Fruit fly (Drosophila melanogaster) whole organism, embryonic: ENCODE results near the gene Pxd.

Experiments used
- Aef1 ChIP-seq: fragments of 200-800 bp; sonication (Bioruptor generic); IDR thresholded peaks from 3 replicates; pipeline ENCODE4 v1.3.6; 2022; ENCODE audit warnings: missing biosample characterization, missing genetic modification characterization
- CG10543 ChIP-seq: fragments of 200-800 bp; sonication (Bioruptor generic); optimal IDR thresholded peaks from 3 replicates; lab custom pipeline; 2017; ENCODE audit warnings: missing biosample characterization, mild to moderate bottlenecking, missing genetic modification characterization, moderate library complexity
- CG13296 ChIP-seq: fragments of 200-800 bp; sonication (Bioruptor generic); optimal IDR thresholded peaks from 3 replicates; lab custom pipeline; 2018; ENCODE audit warnings: missing biosample characterization, mild to moderate bottlenecking, missing genetic modification characterization
- CG13894 ChIP-seq: fragments of 200-800 bp; sonication (Bioruptor generic); optimal IDR thresholded peaks from 3 replicates; lab custom pipeline; 2018; ENCODE audit warnings: missing biosample characterization, mild to moderate bottlenecking, missing genetic modification characterization, moderate library complexity
- CG17361 ChIP-seq: fragments of 200-800 bp; sonication (Bioruptor generic); IDR thresholded peaks from 3 replicates; pipeline ENCODE4 v1.3.6; 2022; ENCODE audit warnings: missing biosample characterization, missing genetic modification characterization
- CG17612 ChIP-seq: fragments of 200-800 bp; sonication (Bioruptor generic); IDR thresholded peaks from 2 replicates; pipeline ENCODE4 v1.3.6; 2022; ENCODE audit warnings: missing biosample characterization, missing genetic modification characterization
- CG2202 ChIP-seq: fragments of 200-800 bp; sonication (Bioruptor generic); optimal IDR thresholded peaks from 2 replicates; lab custom pipeline; 2018; ENCODE audit warnings: missing biosample characterization, mild to moderate bottlenecking, missing genetic modification characterization
- CG2875 ChIP-seq: fragments of 200-800 bp; sonication (Bioruptor generic); optimal IDR thresholded peaks from 2 replicates; lab custom pipeline; 2017; ENCODE audit warnings: missing biosample characterization, mild to moderate bottlenecking, missing genetic modification characterization, missing genetic modification reagents
- CG33213 ChIP-seq: fragments of 200-800 bp; sonication (Bioruptor generic); optimal IDR thresholded peaks from 3 replicates; lab custom pipeline; 2016; ENCODE audit warnings: missing biosample characterization, missing genetic modification characterization
- CG34224 ChIP-seq: fragments of 200-800 bp; sonication (Bioruptor generic); IDR thresholded peaks from 3 replicates; pipeline ENCODE4 v1.3.6; 2022; ENCODE audit warnings: missing biosample characterization, missing genetic modification characterization; ENCODE audit not compliant: partially characterized antibody
- CG4328 ChIP-seq: fragments of 200-800 bp; sonication (Bioruptor generic); optimal IDR thresholded peaks from 3 replicates; lab custom pipeline; 2017; ENCODE audit warnings: missing biosample characterization, missing genetic modification reagents, missing genetic modification characterization
- CG4820 ChIP-seq: fragments of 200-800 bp; sonication (Bioruptor generic); optimal IDR thresholded peaks from 3 replicates; lab custom pipeline; 2016; ENCODE audit warnings: missing biosample characterization, missing genetic modification characterization
- CG6854 ChIP-seq: fragments of 200-800 bp; sonication (Bioruptor generic); optimal IDR thresholded peaks from 3 replicates; lab custom pipeline; 2017; ENCODE audit warnings: missing biosample characterization, mild to moderate bottlenecking, missing genetic modification characterization
- CG9437 ChIP-seq: fragments of 200-800 bp; sonication (Bioruptor generic); optimal IDR thresholded peaks from 2 replicates; lab custom pipeline; 2018; ENCODE audit warnings: missing biosample characterization, mild to moderate bottlenecking, missing genetic modification characterization
- CG9797 ChIP-seq: fragments of 200-800 bp; sonication (Bioruptor generic); optimal IDR thresholded peaks from 3 replicates; lab custom pipeline; 2018; ENCODE audit warnings: missing biosample characterization, mild to moderate bottlenecking, missing genetic modification characterization
- Chrac-16 ChIP-seq: fragments of 200-800 bp; sonication (Bioruptor generic); optimal IDR thresholded peaks from 3 replicates; lab custom pipeline; 2016; ENCODE audit warnings: missing biosample characterization, missing genetic modification characterization
- CrebB ChIP-seq: fragments of 200-800 bp; sonication (Bioruptor generic); optimal IDR thresholded peaks from 3 replicates; lab custom pipeline; 2018; ENCODE audit warnings: missing biosample characterization, mild to moderate bottlenecking, missing genetic modification characterization
- Doc2 ChIP-seq: fragments of 200-800 bp; sonication (Bioruptor generic); IDR thresholded peaks from 2 replicates; pipeline ENCODE4 v1.3.6; 2022; ENCODE audit warnings: missing biosample characterization, missing genetic modification characterization
- Dp ChIP-seq: fragments of 200-800 bp; sonication (Bioruptor generic); optimal IDR thresholded peaks from 2 replicates; lab custom pipeline; 2018; ENCODE audit warnings: missing biosample characterization, mild to moderate bottlenecking, missing genetic modification characterization, moderate library complexity
- Dref ChIP-seq: fragments of 200-800 bp; sonication (Bioruptor generic); IDR thresholded peaks from 2 replicates; pipeline ENCODE4 v1.3.6; 2022; ENCODE audit warnings: missing biosample characterization, missing genetic modification characterization
- E2f2 ChIP-seq: fragments of 200-800 bp; sonication (Bioruptor generic); IDR thresholded peaks from 2 replicates; pipeline ENCODE4 v1.3.6; 2022; ENCODE audit warnings: missing biosample characterization, missing genetic modification characterization
- ERR ChIP-seq: fragments of 200-800 bp; sonication (Bioruptor generic); optimal IDR thresholded peaks from 2 replicates; lab custom pipeline; 2016; ENCODE audit warnings: missing biosample characterization, missing genetic modification characterization
- Hmr ChIP-seq: fragments of 200-800 bp; sonication (Bioruptor generic); optimal IDR thresholded peaks from 3 replicates; lab custom pipeline; 2017; ENCODE audit warnings: mild to moderate bottlenecking, missing biosample characterization, missing genetic modification reagents, missing genetic modification characterization
- Hr39 ChIP-seq: fragments of >200 bp; optimal IDR thresholded peaks from 2 replicates; lab custom pipeline; 2017
- Hr51 ChIP-seq, 2 experiments: fragments of 200-800 bp; sonication (Bioruptor generic); optimal IDR thresholded peaks; 2 replicates in 1 of 2; 3 replicates in 1 of 2; lab custom pipeline; 2016 to 2018; ENCODE audit warnings: missing biosample characterization in 2 of 2, missing genetic modification characterization in 2 of 2, mild to moderate bottlenecking in 1 of 2, moderate library complexity in 1 of 2
- Kr ChIP-seq: fragments of 200-800 bp; sonication (Bioruptor generic); optimal IDR thresholded peaks from 2 replicates; lab custom pipeline; 2017; ENCODE audit warnings: missing biosample characterization, mild to moderate bottlenecking, missing genetic modification characterization
- Lhr ChIP-seq: fragments of 200-800 bp; sonication (Bioruptor generic); optimal IDR thresholded peaks from 3 replicates; lab custom pipeline; 2017; ENCODE audit warnings: mild to moderate bottlenecking, missing biosample characterization, missing genetic modification reagents, missing genetic modification characterization
- Mes4 ChIP-seq: fragments of 200-800 bp; sonication (Bioruptor generic); optimal IDR thresholded peaks from 2 replicates; lab custom pipeline; 2016; ENCODE audit warnings: missing biosample characterization, missing genetic modification characterization
- Ptx1 ChIP-seq: fragments of 200-800 bp; sonication (Bioruptor generic); IDR thresholded peaks from 2 replicates; pipeline ENCODE4 v1.3.6; 2022; ENCODE audit warnings: missing biosample characterization, missing genetic modification characterization
- Sry-β ChIP-seq: fragments of 200-800 bp; sonication (Bioruptor generic); optimal IDR thresholded peaks from 2 replicates; lab custom pipeline; 2018; ENCODE audit warnings: missing biosample characterization, mild to moderate bottlenecking, missing genetic modification characterization, moderate library complexity
- TFAM ChIP-seq: fragments of 200-800 bp; sonication (Bioruptor generic); optimal IDR thresholded peaks from 2 replicates; lab custom pipeline; 2017; ENCODE audit warnings: missing biosample characterization, missing genetic modification characterization, inconsistent platforms
- Tbp ChIP-seq: fragments of >200 bp; optimal IDR thresholded peaks from 2 replicates; lab custom pipeline; 2018; ENCODE audit warnings: missing biosample characterization, missing genetic modification characterization
- Xbp1 ChIP-seq: fragments of 200-800 bp; sonication (Bioruptor generic); optimal IDR thresholded peaks from 3 replicates; lab custom pipeline; 2016; ENCODE audit warnings: missing biosample characterization, mild to moderate bottlenecking, missing genetic modification characterization
- ash1 ChIP-seq: fragments of 200-800 bp; sonication (Bioruptor generic); optimal IDR thresholded peaks from 2 replicates; lab custom pipeline; 2018; ENCODE audit warnings: missing biosample characterization, mild to moderate bottlenecking, missing genetic modification characterization
- az2 ChIP-seq: fragments of 200-800 bp; sonication (Bioruptor generic); optimal IDR thresholded peaks from 3 replicates; lab custom pipeline; 2016; ENCODE audit warnings: missing biosample characterization, missing genetic modification characterization
- btn ChIP-seq: fragments of 200-800 bp; sonication (Bioruptor generic); optimal IDR thresholded peaks from 2 replicates; lab custom pipeline; 2016; ENCODE audit warnings: missing biosample characterization, missing genetic modification characterization
- da ChIP-seq: fragments of 200-800 bp; sonication (Bioruptor generic); optimal IDR thresholded peaks from 2 replicates; lab custom pipeline; 2016; ENCODE audit warnings: missing biosample characterization, missing genetic modification characterization
- dmrt99B ChIP-seq: fragments of 200-800 bp; sonication (Bioruptor generic); optimal IDR thresholded peaks from 2 replicates; lab custom pipeline; 2018; ENCODE audit warnings: missing biosample characterization, mild to moderate bottlenecking, missing genetic modification characterization, moderate library complexity
- eve ChIP-seq, 2 experiments: fragments of >200 bp; optimal IDR thresholded peaks; 2 replicates each; lab custom pipeline; 2017; ENCODE audit warnings: missing biosample characterization in 2 of 2, missing genetic modification characterization in 2 of 2
- fd102C ChIP-seq: fragments of 200-800 bp; sonication (Bioruptor generic); optimal IDR thresholded peaks from 2 replicates; lab custom pipeline; 2018; ENCODE audit warnings: missing biosample characterization, mild to moderate bottlenecking, missing genetic modification characterization, moderate library complexity
- fu2 ChIP-seq: fragments of 200-800 bp; sonication (Bioruptor generic); optimal IDR thresholded peaks from 2 replicates; lab custom pipeline; 2016; ENCODE audit warnings: missing biosample characterization, missing genetic modification characterization
- gro ChIP-seq: fragments of 200-800 bp; sonication (Bioruptor generic); optimal IDR thresholded peaks from 2 replicates; lab custom pipeline; 2016; ENCODE audit warnings: missing biosample characterization, missing genetic modification characterization
- gt ChIP-seq: fragments of 200-800 bp; sonication (Bioruptor generic); IDR thresholded peaks from 2 replicates; pipeline ENCODE4 v1.3.6; 2022; ENCODE audit warnings: missing biosample characterization, missing genetic modification characterization
- mld ChIP-seq: fragments of 200-800 bp; sonication (Bioruptor generic); IDR thresholded peaks from 3 replicates; pipeline ENCODE4 v1.3.6; 2022; ENCODE audit warnings: missing biosample characterization, missing genetic modification characterization; ENCODE audit not compliant: partially characterized antibody
- sens-2 ChIP-seq: fragments of 200-800 bp; sonication (Bioruptor generic); IDR thresholded peaks from 2 replicates; pipeline ENCODE4 v1.3.6; 2022; ENCODE audit warnings: missing biosample characterization, missing genetic modification characterization
- sim ChIP-seq: fragments of 200-800 bp; sonication (Bioruptor generic); IDR thresholded peaks from 2 replicates; pipeline ENCODE4 v1.3.6; 2022; ENCODE audit warnings: missing biosample characterization, missing genetic modification characterization
- sisA ChIP-seq: fragments of 200-800 bp; sonication (Bioruptor generic); IDR thresholded peaks from 2 replicates; pipeline ENCODE4 v1.3.6; 2022; ENCODE audit warnings: missing biosample characterization, missing genetic modification characterization
- slou ChIP-seq: fragments of 200-800 bp; sonication (Bioruptor generic); optimal IDR thresholded peaks from 3 replicates; lab custom pipeline; 2016; ENCODE audit warnings: missing biosample characterization, missing genetic modification characterization
- sr ChIP-seq: fragments of 200-800 bp; sonication (Bioruptor generic); IDR thresholded peaks from 3 replicates; pipeline ENCODE4 v1.3.6; 2022; ENCODE audit warnings: missing biosample characterization, missing genetic modification characterization
- ssp ChIP-seq: fragments of 200-800 bp; sonication (Bioruptor generic); IDR thresholded peaks from 2 replicates; pipeline ENCODE4 v1.3.6; 2022; ENCODE audit warnings: missing biosample characterization, missing genetic modification characterization
- tup ChIP-seq: fragments of 200-800 bp; sonication (Bioruptor generic); optimal IDR thresholded peaks from 2 replicates; lab custom pipeline; 2016; ENCODE audit warnings: missing biosample characterization, mild to moderate bottlenecking, missing genetic modification characterization, moderate library complexity
- wor ChIP-seq: fragments of 200-800 bp; sonication (Bioruptor generic); IDR thresholded peaks from 2 replicates; pipeline ENCODE4 v1.3.6; 2022; ENCODE audit warnings: missing biosample characterization, missing genetic modification characterization
- zfh1 ChIP-seq: fragments of 200-800 bp; sonication (Bioruptor generic); IDR thresholded peaks from 3 replicates; pipeline ENCODE4 v1.3.6; 2022; ENCODE audit warnings: missing biosample characterization, missing genetic modification characterization

Pxd gene

DNA sequence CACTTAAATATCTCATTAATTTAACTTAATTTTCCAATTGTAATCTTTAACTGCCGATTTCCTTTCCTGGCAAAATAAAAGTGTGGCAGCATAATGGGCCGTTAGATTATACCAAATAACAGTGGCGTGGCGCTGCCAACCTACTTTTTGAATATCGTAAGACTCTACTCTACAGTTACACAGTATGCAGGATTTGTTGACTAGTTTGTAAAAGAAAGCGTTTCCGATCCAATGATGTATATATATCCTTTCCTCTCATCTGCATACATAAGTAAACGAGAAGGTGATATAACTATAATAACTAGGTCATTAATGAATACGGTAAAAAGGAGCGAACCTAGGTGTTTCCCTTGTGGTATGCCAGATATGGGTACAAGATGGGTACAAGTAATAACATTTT is 22.6 kb upstream of the Pxd start, which contains the start of gene EMC2B (continued):
- no peak for TF ChIP-seq tup (GFP tag; lab: Kevin White, UChicago)
- TF ChIP-seq CG13894 = no peak
- TF ChIP-seq CG2202 (tag; lab: Kevin White, UChicago) = no peak
- no peak for TF ChIP-seq CG6854 (GFP tag; lab: Kevin White, UChicago)
- TF ChIP-seq E2f2 (GFP tag; lab: Robert Waterston, UW) = no peak
- no peak for TF ChIP-seq CrebB (tag; lab: Kevin White, UChicago)
- peak; percentile 16 for TF ChIP-seq Chrac-16 (GFP tag; lab: Kevin White, UChicago)
- TF ChIP-seq Ptx1 (GFP tag; lab: Robert Waterston, UW) = no peak
- no peak for TF ChIP-seq CG4820
- TF ChIP-seq btn (GFP tag; lab: Kevin White, UChicago) = no peak
- no peak for TF ChIP-seq da (GFP tag; lab: Kevin White, UChicago)
- TF ChIP-seq ssp (GFP tag; lab: Robert Waterston, UW) = no peak
- no peak for TF ChIP-seq Doc2 (GFP tag; lab: Robert Waterston, UW)
- TF ChIP-seq fd102C (GFP tag; lab: Kevin White, UChicago) = no peak
- no peak for TF ChIP-seq Sry-β
- no peak for TF ChIP-seq Hr39 (lab: Kevin White, UChicago)
- TF ChIP-seq Dref = no peak
- no peak for TF ChIP-seq Tbp (GFP tag; lab: Kevin White, UChicago)
- no peak for TF ChIP-seq CG17612
- no peak for TF ChIP-seq az2 (GFP tag; lab: Kevin White, UChicago)
- TF ChIP-seq Kr (GFP tag; lab: Kevin White, UChicago) = no peak
- no peak for TF ChIP-seq CG2875 (GFP tag; lab: Kevin White, UChicago)
- TF ChIP-seq Hr51 (GFP tag; optimal IDR thresholded peaks at IDR 0.05; lab: Kevin White, UChicago) = peak in 1 of 2 experiments; percentile 16
- TF ChIP-seq sim = no peak
- no peak for TF ChIP-seq CG17361
- no peak for TF ChIP-seq CG34224
- no peak for TF ChIP-seq CG10543
- TF ChIP-seq wor = no peak
- no peak for TF ChIP-seq ash1 (GFP tag; lab: Kevin White, UChicago)
- TF ChIP-seq CG4328 (GFP tag; lab: Kevin White, UChicago) = no peak
- TF ChIP-seq gt (GFP tag; lab: Robert Waterston, UW) = no peak
- no peak for TF ChIP-seq slou (GFP tag; lab: Kevin White, UChicago)
- TF ChIP-seq zfh1 = no peak
- peak; percentile 53 for TF ChIP-seq CG9797 (GFP tag; lab: Kevin White, UChicago)
- TF ChIP-seq TFAM (GFP tag; lab: Kevin White, UChicago) = no peak
- peak; percentile 49 for TF ChIP-seq Hmr
- TF ChIP-seq Mes4 (GFP tag; lab: Kevin White, UChicago) = no peak
- no peak for TF ChIP-seq sr (GFP tag; lab: Robert Waterston, UW)
- no peak for TF ChIP-seq mld
- no peak for TF ChIP-seq eve (GFP tag; optimal IDR thresholded peaks at IDR 0.05; lab: Kevin White, UChicago)
- no peak for TF ChIP-seq Aef1 (GFP tag; lab: Robert Waterston, UW)
- TF ChIP-seq fu2 = no peak
- TF ChIP-seq CG33213 (GFP tag; lab: Kevin White, UChicago) = peak; percentile 44
- TF ChIP-seq dmrt99B = peak; percentile 38
- no peak for TF ChIP-seq Lhr
- TF ChIP-seq sens-2 (GFP tag; lab: Robert Waterston, UW) = no peak
- peak; percentile 38 for TF ChIP-seq Xbp1 (GFP tag; lab: Kevin White, UChicago)
- no peak for TF ChIP-seq CG13296 (GFP tag; lab: Kevin White, UChicago)
- TF ChIP-seq sisA (GFP tag; lab: Robert Waterston, UW) = no peak
- TF ChIP-seq ERR = peak; percentile 5
- peak; percentile 32 for TF ChIP-seq CG9437 (GFP tag; lab: Kevin White, UChicago)
- TF ChIP-seq gro (GFP tag; lab: Kevin White, UChicago) = peak; percentile 40
- peak; percentile 20 for TF ChIP-seq Dp (GFP tag; lab: Kevin White, UChicago)
